Worm (Caenorhabditis elegans): ENCODE measurements around the gene gly-1.
A peak's percentile ranks its signal among the peaks of the same experiment; 100 is the strongest.

gly-1 gene

DNA sequence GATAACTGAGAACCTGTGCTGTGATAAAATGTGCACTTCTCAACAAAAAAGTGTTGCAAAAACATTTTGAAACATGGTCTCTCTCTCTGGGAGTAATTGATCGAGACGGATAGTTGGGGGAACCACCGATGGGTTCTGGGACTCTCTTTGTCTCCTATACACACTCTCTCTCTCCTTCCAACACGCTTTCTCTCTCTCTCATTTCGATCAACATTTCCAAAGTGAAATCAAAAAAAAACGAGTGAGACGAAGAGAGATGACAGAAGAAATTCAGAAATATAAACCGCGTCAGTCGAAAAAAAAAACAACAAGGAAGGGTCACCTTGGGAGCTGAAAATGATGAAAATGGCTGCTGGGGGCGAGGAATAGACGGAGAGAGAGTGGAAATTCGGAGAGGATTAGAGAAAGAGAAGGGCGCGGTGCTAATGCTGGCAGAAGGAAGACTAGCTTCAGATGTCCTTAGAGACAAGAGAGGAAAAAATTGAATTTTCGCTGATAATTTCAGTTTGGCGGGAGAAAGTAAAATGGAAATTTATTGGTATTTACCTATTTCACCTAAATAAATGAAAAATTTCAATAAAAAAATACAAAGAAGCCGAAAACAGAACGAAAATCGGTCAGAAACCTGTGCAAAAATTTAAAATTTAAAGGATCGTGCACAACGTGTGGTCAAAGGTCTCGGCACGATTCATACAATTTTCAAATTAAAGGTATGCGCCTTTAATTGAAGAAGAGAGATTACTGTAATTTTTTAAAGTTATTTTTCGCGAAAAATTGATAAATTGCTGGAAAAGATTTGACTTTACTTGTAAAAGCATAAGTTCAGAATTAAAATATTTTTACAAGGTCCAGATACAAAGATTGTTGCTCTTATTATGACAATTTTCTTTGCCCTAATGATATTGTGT, 39.0 kb downstream of the gly-1 start:
- peak; percentile 17 for TF ChIP-seq C04F5.9 (tag; optimal IDR thresholded peaks at IDR 0.05)
- peak; percentile 6 for TF ChIP-seq nhr-71 (tag; optimal IDR thresholded peaks at IDR 0.05)
- TF ChIP-seq efl-1 (optimal IDR thresholded peaks at IDR 0.05) = peak in 1 of 2 experiments; percentile 7
- peak in 1 of 2 experiments; percentile 77 for TF ChIP-seq efl-1 (GFP tag; optimal IDR thresholded peaks at IDR 0.05 in 1 of 2)
- TF ChIP-seq nhr-85 (tag) = peak; percentile 51
- TF ChIP-seq rnt-1 (tag; optimal IDR thresholded peaks at IDR 0.05) = peak; percentile 37
- peak; percentile 29 for TF ChIP-seq nhr-20 (tag; optimal IDR thresholded peaks at IDR 0.05)
- TF ChIP-seq snu-23 (GFP tag; optimal IDR thresholded peaks at IDR 0.05) = peak; percentile 36
- no peak for TF ChIP-seq nhr-19 (GFP tag; conservative IDR thresholded peaks at IDR 0.05)
- TF ChIP-seq mef-2 (tag; optimal IDR thresholded peaks at IDR 0.05) = no peak
- TF ChIP-seq elt-3 (tag; optimal IDR thresholded peaks at IDR 0.05) = peak in 1 of 6 experiments; percentile 19
- no peak for TF ChIP-seq ceh-63 (GFP tag; optimal IDR thresholded peaks at IDR 0.05)
- TF ChIP-seq swsn-7 (tag; optimal IDR thresholded peaks at IDR 0.05) = no peak
- no peak for TF ChIP-seq lin-15B (tag; optimal IDR thresholded peaks at IDR 0.05)
- peak in 1 of 2 experiments; percentile 47 for TF ChIP-seq lsy-2 (tag; optimal IDR thresholded peaks at IDR 0.05)
- TF ChIP-seq blmp-1 (tag; optimal IDR thresholded peaks at IDR 0.05) = peak; percentile 93
- TF ChIP-seq lin-14 (GFP tag; optimal IDR thresholded peaks at IDR 0.05) = peak; percentile 61

- TF ChIP-seq ceh-8 (GFP tag; optimal IDR thresholded peaks at IDR 0.05) (no peak), mep-1 (tag; optimal IDR thresholded peaks at IDR 0.05) (peak; percentile 32), dpl-1 (GFP tag; optimal IDR thresholded peaks at IDR 0.05) (peak in 1 of 3 experiments; percentile 1), unc-98 (GFP tag; IDR thresholded peaks at IDR 0.05) (no peak), nhr-19 (GFP tag; conservative IDR thresholded peaks at IDR 0.05) (no peak), ceh-82 (tag; optimal IDR thresholded peaks at IDR 0.05) (no peak), lin-14 (GFP tag; optimal IDR thresholded peaks at IDR 0.05) (peak; percentile 34), nhr-84 (tag; optimal IDR thresholded peaks at IDR 0.05) (no peak), fkh-4 (tag; optimal IDR thresholded peaks at IDR 0.05; ENCODE audit: borderline replicate concordance) (no peak), efl-3 (GFP tag; optimal IDR thresholded peaks at IDR 0.05) (no peak), sptf-1 (tag; optimal IDR thresholded peaks at IDR 0.05) (no peak), nhr-20 (tag; optimal IDR thresholded peaks at IDR 0.05) (peak; percentile 16), hlh-4 (tag; optimal IDR thresholded peaks at IDR 0.05) (no peak), skn-1 (tag; optimal IDR thresholded peaks at IDR 0.05) (peak; percentile 43), Y116A8C.19 (tag; optimal IDR thresholded peaks at IDR 0.05; ENCODE audit: borderline replicate concordance) (no peak), efl-1 (optimal IDR thresholded peaks at IDR 0.05) (no peak), efl-1 (GFP tag; optimal IDR thresholded peaks at IDR 0.05 in 1 of 2) (peak in 1 of 2 experiments; percentile 57), xbp-1 (tag; optimal IDR thresholded peaks at IDR 0.05) (peak; percentile 19), isw-1 (GFP tag; IDR thresholded peaks at IDR 0.05) (no peak), nhr-28 (tag; optimal IDR thresholded peaks at IDR 0.05) (no peak), vab-15 (tag; optimal IDR thresholded peaks at IDR 0.05) (no peak), aly-2 (tag; optimal IDR thresholded peaks at IDR 0.05) (no peak), sox-4 (tag; optimal IDR thresholded peaks at IDR 0.05) (no peak), unc-30 (tag; optimal IDR thresholded peaks at IDR 0.05) (no peak), egl-13 (tag; optimal IDR thresholded peaks at IDR 0.05) (no peak), zag-1 (tag; optimal IDR thresholded peaks at IDR 0.05) (no peak), nhr-11 (tag; optimal IDR thresholded peaks at IDR 0.05) (no peak), unc-86 (tag; optimal IDR thresholded peaks at IDR 0.05) (no peak), blmp-1 (tag; optimal IDR thresholded peaks at IDR 0.05) (peak; percentile 31), nhr-85 (tag) (peak; percentile 74), mdl-1 (tag; optimal IDR thresholded peaks at IDR 0.05) (peak in 1 of 2 experiments; percentile 12), nhr-71 (tag; optimal IDR thresholded peaks at IDR 0.05) (peak; percentile 27), grh-1 (GFP tag; IDR thresholded peaks at IDR 0.05) (peak; percentile 62), fos-1 (tag; optimal IDR thresholded peaks at IDR 0.05) (no peak), elt-2 (tag; optimal IDR thresholded peaks at IDR 0.05) (peak; percentile 83), fkh-8 (tag; optimal IDR thresholded peaks at IDR 0.05) (no peak), ceh-88 (GFP tag; IDR thresholded peaks at IDR 0.05) (no peak), lin-35 (GFP tag; optimal IDR thresholded peaks at IDR 0.05) (peak in 1 of 2 experiments; percentile 36)
These were observed 40.1 kb downstream of the gly-1 start for ce11 chrII:10861723-10862486.

Data from whole organism, L1 larva.